Worm (Caenorhabditis elegans): ENCODE data around the gene sec-31.

The sec-31 gene

DNA sequence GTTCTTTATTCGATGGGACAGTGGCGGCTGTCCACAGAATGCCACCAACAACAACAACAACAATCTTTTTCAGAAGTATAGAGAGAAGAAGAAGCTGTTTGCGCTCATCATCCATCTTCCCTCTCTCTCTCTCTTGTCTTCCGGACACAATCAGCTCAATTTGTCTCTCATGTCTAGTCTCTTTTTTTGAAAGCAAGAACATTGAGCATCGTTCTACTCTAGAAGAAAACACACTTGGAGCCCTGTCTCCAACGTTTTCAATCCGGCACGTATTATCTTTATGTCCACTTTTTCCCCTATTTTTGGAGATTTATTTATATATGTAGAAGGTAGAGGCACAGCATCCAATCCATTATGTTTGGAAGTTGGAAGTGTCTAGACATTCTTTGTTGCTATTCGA is 22.8 kb downstream of the sec-31 start:
- TF ChIP-seq lin-32 (GFP tag; optimal IDR thresholded peaks at IDR 0.05), result no peak
- TF ChIP-seq hlh-1 (tag; optimal IDR thresholded peaks at IDR 0.05), result no peak
- no peak for TF ChIP-seq sptf-1 (tag; optimal IDR thresholded peaks at IDR 0.05)
- TF ChIP-seq flh-1 (GFP tag; optimal IDR thresholded peaks at IDR 0.05), result no peak
- TF ChIP-seq elt-1 (tag; optimal IDR thresholded peaks at IDR 0.05; ENCODE audit: borderline replicate concordance, insufficient read depth), result no peak
- TF ChIP-seq zip-8 (tag; optimal IDR thresholded peaks at IDR 0.05), result no peak
- no peak for TF ChIP-seq sem-2 (GFP tag; optimal IDR thresholded peaks at IDR 0.05)
- TF ChIP-seq mep-1 (tag; optimal IDR thresholded peaks at IDR 0.05), result no peak
- TF ChIP-seq drap-1 (GFP tag; optimal IDR thresholded peaks at IDR 0.05), result no peak
- TF ChIP-seq ceh-39 (tag; optimal IDR thresholded peaks at IDR 0.05), result no peak
- TF ChIP-seq tbx-8 (GFP tag; optimal IDR thresholded peaks at IDR 0.05), result no peak
- no peak for TF ChIP-seq ztf-11 (tag; optimal IDR thresholded peaks at IDR 0.05)

DNA sequence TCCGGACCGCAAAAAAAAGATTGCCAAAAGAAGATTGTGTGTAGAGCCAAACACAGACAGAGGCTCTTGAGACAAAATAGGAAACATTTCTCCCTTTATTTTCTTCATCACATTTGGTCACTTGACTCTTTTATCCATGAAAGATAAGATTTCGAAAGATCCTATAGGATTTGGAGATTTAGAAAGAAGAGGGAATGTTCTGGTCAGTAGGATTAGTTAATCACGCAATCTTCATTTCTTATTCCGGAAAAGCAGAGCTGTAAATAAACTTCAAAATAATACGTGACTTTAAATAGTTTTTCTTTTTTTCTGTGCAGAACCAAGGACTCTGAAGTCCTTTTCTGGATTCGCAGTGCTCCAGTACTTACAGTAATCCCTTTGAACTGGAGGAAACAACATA is 24.3 kb downstream of the sec-31 start:
- TF ChIP-seq nhr-2 (tag; optimal IDR thresholded peaks at IDR 0.05), result no peak
- TF ChIP-seq zip-8 (tag; optimal IDR thresholded peaks at IDR 0.05), result no peak
- TF ChIP-seq flh-1 (GFP tag; optimal IDR thresholded peaks at IDR 0.05), result no peak
- no peak for TF ChIP-seq unc-62 (GFP tag; optimal IDR thresholded peaks at IDR 0.05)
- no peak for TF ChIP-seq ceh-39 (tag; optimal IDR thresholded peaks at IDR 0.05)
- no peak for TF ChIP-seq pha-4 (tag; optimal IDR thresholded peaks at IDR 0.05)
- TF ChIP-seq sem-2 (GFP tag; optimal IDR thresholded peaks at IDR 0.05), result no peak
- TF ChIP-seq lin-13 (tag; optimal IDR thresholded peaks at IDR 0.05), result no peak
- TF ChIP-seq ham-2 (GFP tag; optimal IDR thresholded peaks at IDR 0.05), result no peak
- TF ChIP-seq nhr-28 (tag; optimal IDR thresholded peaks at IDR 0.05), result no peak
- no peak for TF ChIP-seq hlh-1 (tag; optimal IDR thresholded peaks at IDR 0.05)
- no peak for TF ChIP-seq ztf-11 (tag; optimal IDR thresholded peaks at IDR 0.05)
- TF ChIP-seq snpc-4 (tag; optimal IDR thresholded peaks at IDR 0.05), result no peak
- no peak for TF ChIP-seq lin-32 (GFP tag; optimal IDR thresholded peaks at IDR 0.05)
- TF ChIP-seq nhr-237 (tag; optimal IDR thresholded peaks at IDR 0.05), result no peak
- TF ChIP-seq unc-39 (tag; optimal IDR thresholded peaks at IDR 0.05), result no peak
- no peak for TF ChIP-seq nhr-76 (tag; optimal IDR thresholded peaks at IDR 0.05)
- no peak for TF ChIP-seq ces-1 (GFP tag; optimal IDR thresholded peaks at IDR 0.05)
- no peak for TF ChIP-seq ceh-83 (GFP tag; optimal IDR thresholded peaks at IDR 0.05)
- no peak for TF ChIP-seq cnd-1 (tag; optimal IDR thresholded peaks at IDR 0.05)

DNA sequence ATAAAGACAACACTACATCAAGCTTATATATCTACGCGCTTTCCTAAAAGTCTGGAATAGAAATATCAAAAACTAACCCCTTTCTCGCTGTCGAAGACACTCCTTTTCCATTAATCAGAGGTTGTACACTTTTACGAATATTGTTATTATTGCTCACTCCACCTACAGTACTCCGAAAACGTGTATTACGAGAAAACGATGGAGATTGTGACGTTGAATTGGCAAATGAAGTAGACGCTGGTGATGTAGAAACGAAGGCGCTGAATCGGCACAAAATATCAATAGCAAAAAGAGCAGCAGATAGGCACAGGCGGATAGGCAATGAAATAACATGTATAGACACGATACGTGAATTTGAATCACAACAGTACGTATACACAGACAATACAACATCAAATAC is 27.3 kb downstream of the sec-31 start:
- no peak for TF ChIP-seq sem-2 (GFP tag; optimal IDR thresholded peaks at IDR 0.05)
- TF ChIP-seq ztf-11 (tag; optimal IDR thresholded peaks at IDR 0.05), result no peak
- TF ChIP-seq mls-2 (tag; optimal IDR thresholded peaks at IDR 0.05), result no peak
- no peak for TF ChIP-seq nhr-2 (tag; optimal IDR thresholded peaks at IDR 0.05)
- TF ChIP-seq sptf-1 (tag; optimal IDR thresholded peaks at IDR 0.05), result no peak
- no peak for TF ChIP-seq ham-2 (GFP tag; optimal IDR thresholded peaks at IDR 0.05)

DNA sequence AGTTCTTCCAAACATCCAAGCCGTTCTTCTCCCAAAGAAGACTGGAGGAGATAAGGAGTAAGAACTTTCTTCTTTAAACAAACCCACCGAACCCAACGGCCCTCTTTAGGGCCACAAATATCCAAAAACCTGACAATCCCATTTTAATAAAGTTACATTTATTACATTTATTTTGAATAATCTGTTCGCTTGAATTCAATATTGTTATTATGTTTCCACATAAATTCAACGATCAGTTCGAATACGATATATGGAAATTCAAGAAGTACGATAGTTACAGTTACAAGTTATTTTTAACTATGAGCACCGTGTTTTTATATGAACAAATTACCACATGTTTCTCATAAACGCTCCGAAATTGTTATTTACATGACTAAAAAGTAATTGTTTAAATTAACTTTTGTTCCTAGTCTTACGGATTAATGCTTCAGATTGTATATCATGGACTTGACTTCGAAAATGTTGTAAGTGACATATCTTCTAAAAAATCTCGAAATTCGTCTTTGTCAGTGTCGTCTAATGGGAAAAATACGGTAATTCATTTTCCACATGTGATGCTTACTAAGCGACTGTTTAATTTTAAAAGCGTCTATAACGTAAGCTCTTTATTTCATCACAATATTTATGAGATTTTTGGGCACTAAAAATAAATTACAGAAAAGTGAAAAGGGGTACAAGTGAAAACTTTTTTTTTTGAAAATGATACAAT is 30.7 kb downstream of the sec-31 start:
- TF ChIP-seq flh-1 (GFP tag; optimal IDR thresholded peaks at IDR 0.05) (no peak), zip-8 (tag; optimal IDR thresholded peaks at IDR 0.05) (no peak), lsy-2 (tag; optimal IDR thresholded peaks at IDR 0.05) (no peak), mep-1 (tag; optimal IDR thresholded peaks at IDR 0.05) (no peak), unc-39 (tag; optimal IDR thresholded peaks at IDR 0.05) (no peak), pha-4 (tag; optimal IDR thresholded peaks at IDR 0.05) (no peak), drap-1 (GFP tag; optimal IDR thresholded peaks at IDR 0.05) (no peak), lin-32 (GFP tag; optimal IDR thresholded peaks at IDR 0.05) (no peak), ceh-83 (GFP tag; optimal IDR thresholded peaks at IDR 0.05) (no peak), elt-1 (tag; optimal IDR thresholded peaks at IDR 0.05; ENCODE audit: borderline replicate concordance, insufficient read depth) (no peak), nhr-12 (tag; optimal IDR thresholded peaks at IDR 0.05) (no peak), ceh-43 (GFP tag; optimal IDR thresholded peaks at IDR 0.05) (no peak), hlh-1 (tag; optimal IDR thresholded peaks at IDR 0.05) (no peak), cnd-1 (tag; optimal IDR thresholded peaks at IDR 0.05) (no peak), elt-3 (tag; optimal IDR thresholded peaks at IDR 0.05) (no peak), mab-5 (tag; optimal IDR thresholded peaks at IDR 0.05) (no peak), unc-120 (tag; optimal IDR thresholded peaks at IDR 0.05; ENCODE audit: poor library complexity, severe bottlenecking) (no peak), ztf-11 (tag; optimal IDR thresholded peaks at IDR 0.05) (no peak), nhr-76 (tag; optimal IDR thresholded peaks at IDR 0.05) (no peak)

All from whole organism, mixed stage, embryonic.